Fruit fly (Drosophila melanogaster): ENCODE data around the gene CG42813.

Gene CG42813

DNA sequence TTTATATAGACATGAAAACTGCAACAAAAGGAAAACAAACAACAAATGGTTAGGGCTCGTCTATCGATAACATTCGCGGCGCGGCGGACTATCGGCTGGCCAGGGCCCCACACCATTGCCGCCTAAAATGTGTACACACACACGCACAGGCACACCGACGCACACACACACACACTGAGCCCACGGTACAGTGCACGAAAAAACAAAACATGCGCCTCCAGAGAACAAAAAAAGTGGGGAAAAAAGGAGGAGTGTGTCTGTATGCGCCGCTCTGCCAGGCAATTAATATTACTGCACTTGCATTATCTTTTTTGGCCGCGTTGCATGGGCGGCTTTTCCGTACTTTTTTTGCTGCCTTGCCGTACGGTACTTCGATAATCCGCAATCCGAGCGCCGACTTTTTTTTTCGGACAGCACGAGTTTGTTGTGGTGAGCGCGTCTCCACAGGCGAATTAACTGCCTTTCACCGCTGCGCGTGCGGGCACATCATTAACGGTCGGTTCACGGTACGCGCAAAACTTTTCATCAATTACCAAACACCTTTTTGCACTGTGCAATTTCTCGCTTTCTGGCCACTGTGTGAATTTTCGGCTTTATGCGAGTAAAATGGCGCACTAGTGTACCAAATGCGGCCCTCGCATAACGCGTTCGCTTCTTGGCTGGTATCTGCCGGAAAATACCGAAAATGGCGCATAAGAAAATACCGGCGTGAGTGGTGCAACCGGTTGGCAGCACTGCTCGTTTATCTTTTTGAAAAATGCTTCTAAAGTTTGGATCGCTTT, 35.3 kb upstream of the CG42813 start, which contains the start of gene woc (continued):
- TF ChIP-seq CG7271 (tag; optimal IDR thresholded peaks at IDR 0.05) (no peak), CG11695 (GFP tag; IDR thresholded peaks at IDR 0.05) (peak; percentile 85; the same call in 2 of the 3 replicates), crc (GFP tag; optimal IDR thresholded peaks at IDR 0.05) (peak; percentile 25), CG10321 (GFP tag; IDR thresholded peaks at IDR 0.05) (no peak), CG15696 (tag; optimal IDR thresholded peaks at IDR 0.05) (no peak), repo (GFP tag; optimal IDR thresholded peaks at IDR 0.05) (peak; percentile 46), prd (optimal IDR thresholded peaks at IDR 0.05) (no peak), prd (GFP tag; IDR thresholded peaks at IDR 0.05) (peak; percentile 69; the same call in 2 of the 3 replicates), CG7745 (tag; optimal IDR thresholded peaks at IDR 0.05) (no peak), CG9817 (tag; optimal IDR thresholded peaks at IDR 0.05) (no peak), CG9932 (GFP tag; IDR thresholded peaks at IDR 0.05) (peak; percentile 69), CG11723 (GFP tag; optimal IDR thresholded peaks at IDR 0.05) (no peak), otp (GFP tag; IDR thresholded peaks at IDR 0.05) (no peak; the same call in 2 of the 3 replicates), CG12219 (GFP tag; optimal IDR thresholded peaks at IDR 0.05) (no peak), CG13775 (GFP tag; optimal IDR thresholded peaks at IDR 0.05) (peak; percentile 65), CG6791 (GFP tag; IDR thresholded peaks at IDR 0.05; ENCODE audit: partially characterized antibody) (peak; percentile 87), CG8944 (GFP tag; optimal IDR thresholded peaks at IDR 0.05) (no peak), ranshi (GFP tag; IDR thresholded peaks at IDR 0.05) (no peak; the same call in 1 of the 2 replicates), Blimp-1 (GFP tag; optimal IDR thresholded peaks at IDR 0.05) (no peak), so (GFP tag; IDR thresholded peaks at IDR 0.05) (peak; percentile 28; the same call in 1 of the 3 replicates), CG16813 (GFP tag; IDR thresholded peaks at IDR 0.05; ENCODE audit: partially characterized antibody) (peak; percentile 71), Aef1 (GFP tag; IDR thresholded peaks at IDR 0.05) (peak; percentile 57; the same call in 2 of the 3 replicates), CG14965 (GFP tag; optimal IDR thresholded peaks at IDR 0.05; ENCODE audit: borderline replicate concordance) (no peak), YL-1 (GFP tag; optimal IDR thresholded peaks at IDR 0.05) (peak; percentile 68), ato (GFP tag; IDR thresholded peaks at IDR 0.05; ENCODE audit: partially characterized antibody) (peak; percentile 90), CG11696 (GFP tag; IDR thresholded peaks at IDR 0.05) (peak; percentile 26; the same call in 1 of the 2 replicates), bsh (GFP tag; optimal IDR thresholded peaks at IDR 0.05) (peak; percentile 30 to 92), ssp (GFP tag; IDR thresholded peaks at IDR 0.05) (peak; percentile 43; the same call in 1 of the 2 replicates), CG42726 (GFP tag; IDR thresholded peaks at IDR 0.05; ENCODE audit: partially characterized antibody) (peak; percentile 74; the same call in 1 of the 2 replicates), hth (optimal IDR thresholded peaks at IDR 0.05) (no peak), CG14014 (GFP tag; IDR thresholded peaks at IDR 0.05) (peak; percentile 45; the same call in 1 of the 2 replicates), Abd-B (GFP tag; optimal IDR thresholded peaks at IDR 0.05) (no peak), gro (GFP tag; optimal IDR thresholded peaks at IDR 0.05) (no peak), CG31388 (GFP tag; optimal IDR thresholded peaks at IDR 0.05) (no peak), vvl (GFP tag; IDR thresholded peaks at IDR 0.05) (peak; percentile 45), dimm (GFP tag; IDR thresholded peaks at IDR 0.05) (no peak), ken (GFP tag; IDR thresholded peaks at IDR 0.05) (no peak; the same call in 2 of the 3 replicates), Bteb2 (GFP tag; optimal IDR thresholded peaks at IDR 0.05) (peak; percentile 49), CG14441 (GFP tag; IDR thresholded peaks at IDR 0.05) (0 out of 2 replicates have a peak, but pooled peaks have one; percentile 15), NfI (GFP tag; optimal IDR thresholded peaks at IDR 0.05) (peak; percentile 24), B-H2 (GFP tag; optimal IDR thresholded peaks at IDR 0.05) (no peak), CG34224 (GFP tag; IDR thresholded peaks at IDR 0.05; ENCODE audit: partially characterized antibody) (peak; percentile 88), onecut (GFP tag; IDR thresholded peaks at IDR 0.05) (no peak), Mad (GFP tag; optimal IDR thresholded peaks at IDR 0.05) (no peak), Ets65A (GFP tag) (peak; percentile 95), CG4617 (GFP tag; optimal IDR thresholded peaks at IDR 0.05; ENCODE audit: borderline replicate concordance) (peak; percentile 74), Hr78 (GFP tag; optimal IDR thresholded peaks at IDR 0.05) (no peak), nerfin-1 (tag; optimal IDR thresholded peaks at IDR 0.05) (peak; percentile 40)
